Worm (Caenorhabditis elegans): ENCODE data around the gene unc-52.

DNA sequence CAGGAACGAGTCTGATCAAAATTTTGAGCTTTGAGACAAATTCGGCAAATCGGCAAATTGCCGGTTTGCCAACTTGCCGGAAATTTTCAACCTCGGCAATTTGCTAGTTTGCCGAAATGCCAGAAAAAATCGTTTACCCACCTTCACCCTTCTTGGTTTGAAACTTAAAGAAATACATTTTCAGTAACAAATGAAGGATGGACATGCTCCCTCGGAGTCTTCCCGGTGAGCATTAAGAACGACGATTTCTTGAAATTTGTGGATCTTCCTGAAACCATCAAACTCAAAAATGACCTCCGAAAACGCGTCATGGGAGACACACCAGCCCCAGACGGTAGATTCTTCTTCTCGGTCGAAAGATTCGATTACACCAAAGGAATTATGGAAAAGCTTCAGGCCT is 81.5 kb downstream of the unc-52 start:
- no peak for TF ChIP-seq fos-1 (tag; optimal IDR thresholded peaks at IDR 0.05)
- no peak for TF ChIP-seq aly-2 (tag; optimal IDR thresholded peaks at IDR 0.05)

Measured in whole organism, L3 larva.